Fruit fly (Drosophila melanogaster) whole organism, embryonic: ENCODE measurements around the gene Jarid2.
A peak's percentile ranks its signal among the peaks of the same experiment; 100 is the strongest.

ENCODE experiments used
- Atf3 ChIP-seq: fragments of 200-800 bp; sonication (Bioruptor generic); optimal IDR thresholded peaks from 3 replicates; lab custom pipeline; 2016; ENCODE audit warnings: missing biosample characterization, missing genetic modification characterization
- CG10274 ChIP-seq: fragments of 200-800 bp; sonication (Bioruptor generic); optimal IDR thresholded peaks from 3 replicates; lab custom pipeline; 2017; ENCODE audit warnings: missing biosample characterization, mild to moderate bottlenecking, missing genetic modification characterization
- CG11093 ChIP-seq: fragments of 200-800 bp; sonication (Bioruptor generic); IDR thresholded peaks from 3 replicates; pipeline ENCODE4 v1.3.6; 2022; ENCODE audit warnings: missing biosample characterization, missing genetic modification characterization
- CG11560 ChIP-seq: fragments of 200-800 bp; sonication (Bioruptor generic); IDR thresholded peaks from 3 replicates; pipeline ENCODE4 v1.3.6; 2022; ENCODE audit warnings: missing biosample characterization, missing genetic modification characterization
- CG12299 ChIP-seq: fragments of 200-800 bp; sonication (Bioruptor generic); optimal IDR thresholded peaks from 2 replicates; lab custom pipeline; 2018; ENCODE audit warnings: missing biosample characterization, mild to moderate bottlenecking, missing genetic modification characterization
- CG12769 ChIP-seq: fragments of 200-800 bp; sonication (Bioruptor generic); optimal IDR thresholded peaks from 2 replicates; lab custom pipeline; 2019; ENCODE audit warnings: missing biosample characterization, mild to moderate bottlenecking, missing genetic modification characterization, moderate library complexity
- CG13894 ChIP-seq: fragments of 200-800 bp; sonication (Bioruptor generic); optimal IDR thresholded peaks from 3 replicates; lab custom pipeline; 2018; ENCODE audit warnings: missing biosample characterization, mild to moderate bottlenecking, missing genetic modification characterization, moderate library complexity
- CG18011 ChIP-seq: fragments of 200-800 bp; sonication (Bioruptor generic); optimal IDR thresholded peaks from 2 replicates; lab custom pipeline; 2017; ENCODE audit warnings: missing biosample characterization, missing genetic modification characterization, mild to moderate bottlenecking, moderate library complexity, missing genotype
- CG2889 ChIP-seq: fragments of 200-800 bp; sonication (Bioruptor generic); IDR thresholded peaks from 3 replicates; pipeline ENCODE4 v1.3.6; 2022; ENCODE audit warnings: missing biosample characterization, missing genetic modification characterization
- CG31224 ChIP-seq: fragments of 200-800 bp; sonication (Bioruptor generic); IDR thresholded peaks from 2 replicates; pipeline ENCODE4 v1.3.6; 2022; ENCODE audit warnings: missing biosample characterization, missing genetic modification characterization
- CG31441 ChIP-seq: fragments of 200-800 bp; sonication (Bioruptor generic); IDR thresholded peaks from 2 replicates; pipeline ENCODE4 v1.3.6; 2022; ENCODE audit warnings: missing biosample characterization, missing genetic modification characterization
- CG34224 ChIP-seq: fragments of 200-800 bp; sonication (Bioruptor generic); IDR thresholded peaks from 3 replicates; pipeline ENCODE4 v1.3.6; 2022; ENCODE audit warnings: missing biosample characterization, missing genetic modification characterization; ENCODE audit not compliant: partially characterized antibody
- CG34422 ChIP-seq: fragments of 200-800 bp; sonication (Bioruptor generic); IDR thresholded peaks from 3 replicates; pipeline ENCODE4 v1.3.6; 2022; ENCODE audit warnings: missing biosample characterization, missing genetic modification characterization
- CG4854 ChIP-seq: fragments of 200-800 bp; sonication (Bioruptor generic); optimal IDR thresholded peaks from 2 replicates; lab custom pipeline; 2016; ENCODE audit warnings: missing biosample characterization, missing genetic modification characterization, inconsistent platforms
- CG8089 ChIP-seq: fragments of 200-800 bp; sonication (Bioruptor generic); optimal IDR thresholded peaks from 3 replicates; lab custom pipeline; 2016; ENCODE audit warnings: missing biosample characterization, missing genetic modification characterization
- CG9876 ChIP-seq: fragments of 200-800 bp; sonication (Bioruptor generic); optimal IDR thresholded peaks from 2 replicates; lab custom pipeline; 2016; ENCODE audit warnings: missing biosample characterization, missing genetic modification characterization
- D19B ChIP-seq: fragments of 200-800 bp; sonication (Bioruptor generic); optimal IDR thresholded peaks from 2 replicates; lab custom pipeline; 2017; ENCODE audit warnings: missing biosample characterization, mild to moderate bottlenecking, missing genetic modification characterization
- HLH4C ChIP-seq: fragments of 200-800 bp; sonication (Bioruptor generic); IDR thresholded peaks from 3 replicates; pipeline ENCODE4 v1.3.6; 2022; ENCODE audit warnings: missing biosample characterization, missing genetic modification characterization; ENCODE audit not compliant: partially characterized antibody
- Hey ChIP-seq: fragments of 200-800 bp; sonication (Bioruptor generic); optimal IDR thresholded peaks from 3 replicates; lab custom pipeline; 2018; ENCODE audit warnings: missing biosample characterization, mild to moderate bottlenecking, missing genetic modification characterization
- Hmx ChIP-seq: fragments of 200-800 bp; sonication (Bioruptor generic); optimal IDR thresholded peaks from 2 replicates; lab custom pipeline; 2016; ENCODE audit warnings: missing biosample characterization, missing genetic modification characterization
- MTF-1 ChIP-seq: fragments of 200-800 bp; sonication (Bioruptor generic); optimal IDR thresholded peaks from 2 replicates; lab custom pipeline; 2018; ENCODE audit warnings: missing biosample characterization, mild to moderate bottlenecking, missing genetic modification characterization, borderline replicate concordance
- NC2α ChIP-seq: fragments of 200-800 bp; sonication (Bioruptor generic); optimal IDR thresholded peaks from 2 replicates; lab custom pipeline; 2016; ENCODE audit warnings: missing biosample characterization, missing genetic modification characterization
- Neu2 ChIP-seq: fragments of 200-800 bp; sonication (Bioruptor generic); optimal IDR thresholded peaks from 3 replicates; lab custom pipeline; 2016; ENCODE audit warnings: missing biosample characterization, missing genetic modification characterization, borderline replicate concordance
- PHDP ChIP-seq: fragments of 200-800 bp; sonication (Bioruptor generic); optimal IDR thresholded peaks from 3 replicates; lab custom pipeline; 2018; ENCODE audit warnings: missing biosample characterization, mild to moderate bottlenecking, missing genetic modification characterization, moderate library complexity
- Pdp1 ChIP-seq, 2 experiments: fragments of 200-800 bp; sonication (Bioruptor generic); optimal IDR thresholded peaks; 3 replicates each; lab custom pipeline; 2016; ENCODE audit warnings: missing biosample characterization in 2 of 2, missing genetic modification characterization in 2 of 2, mild to moderate bottlenecking in 1 of 2, moderate library complexity in 1 of 2
- Rx ChIP-seq: fragments of 200-800 bp; sonication (Bioruptor generic); IDR thresholded peaks from 2 replicates; pipeline ENCODE4 v1.3.6; 2022; ENCODE audit warnings: missing biosample characterization, missing genetic modification characterization
- Vsx1 ChIP-seq: fragments of 200-800 bp; sonication (Bioruptor generic); optimal IDR thresholded peaks from 2 replicates; lab custom pipeline; 2017; ENCODE audit warnings: missing biosample characterization, mild to moderate bottlenecking, missing genetic modification characterization, missing genetic modification reagents
- abd-A ChIP-seq: fragments of 200-800 bp; sonication (Bioruptor generic); optimal IDR thresholded peaks from 3 replicates; lab custom pipeline; 2019; ENCODE audit warnings: missing biosample characterization, mild to moderate bottlenecking, missing genetic modification characterization, moderate library complexity
- al ChIP-seq: fragments of 200-800 bp; sonication (Bioruptor generic); IDR thresholded peaks from 2 replicates; pipeline ENCODE4 v1.3.6; 2022; ENCODE audit warnings: missing biosample characterization, missing genetic modification characterization
- amos ChIP-seq: fragments of 200-800 bp; sonication (Bioruptor generic); IDR thresholded peaks from 2 replicates; pipeline ENCODE4 v1.3.6; 2022; ENCODE audit warnings: missing biosample characterization, missing genetic modification characterization; ENCODE audit not compliant: partially characterized antibody
- bbx ChIP-seq: fragments of 200-800 bp; sonication (Bioruptor generic); IDR thresholded peaks from 2 replicates; pipeline ENCODE4 v1.3.6; 2022; ENCODE audit warnings: missing biosample characterization, missing genetic modification characterization; ENCODE audit not compliant: partially characterized antibody
- chif ChIP-seq, 2 experiments: fragments of 200-800 bp; sonication (Bioruptor generic); optimal IDR thresholded peaks; 3 replicates each; lab custom pipeline; 2016; ENCODE audit warnings: missing biosample characterization in 2 of 2, missing genetic modification characterization in 2 of 2
- chm ChIP-seq: fragments of 200-800 bp; sonication (Bioruptor generic); IDR thresholded peaks from 2 replicates; pipeline ENCODE4 v1.3.6; 2022; ENCODE audit warnings: missing biosample characterization, missing genetic modification characterization
- crc ChIP-seq: fragments of 200-800 bp; sonication (Bioruptor generic); optimal IDR thresholded peaks from 2 replicates; lab custom pipeline; 2016; ENCODE audit warnings: missing biosample characterization, missing genetic modification characterization
- cwo ChIP-seq: fragments of 200-800 bp; sonication (Bioruptor generic); optimal IDR thresholded peaks from 3 replicates; lab custom pipeline; 2017; ENCODE audit warnings: missing biosample characterization, missing genetic modification characterization, mild to moderate bottlenecking, moderate library complexity, missing genetic modification reagents
- dm ChIP-seq: fragments of 200-800 bp; sonication (Bioruptor generic); optimal IDR thresholded peaks from 3 replicates; lab custom pipeline; 2016; ENCODE audit warnings: missing biosample characterization, missing genetic modification characterization
- dysf ChIP-seq: fragments of 200-800 bp; sonication (Bioruptor generic); IDR thresholded peaks from 3 replicates; pipeline ENCODE4 v1.3.6; 2022; ENCODE audit warnings: missing biosample characterization, missing genetic modification characterization
- ems ChIP-seq: fragments of 200-800 bp; sonication (Bioruptor generic); optimal IDR thresholded peaks from 3 replicates; lab custom pipeline; 2016; ENCODE audit warnings: missing biosample characterization, missing genetic modification characterization
- exex ChIP-seq: fragments of 200-800 bp; sonication (Bioruptor generic); optimal IDR thresholded peaks from 4 replicates; lab custom pipeline; 2018; ENCODE audit warnings: missing biosample characterization, mild to moderate bottlenecking, missing genetic modification characterization, moderate library complexity
- gcm ChIP-seq: fragments of 200-800 bp; sonication (Bioruptor generic); optimal IDR thresholded peaks from 2 replicates; lab custom pipeline; 2019; ENCODE audit warnings: missing biosample characterization, mild to moderate bottlenecking, missing genetic modification characterization, moderate library complexity
- grn ChIP-seq: fragments of 200-800 bp; sonication (Bioruptor generic); optimal IDR thresholded peaks from 3 replicates; lab custom pipeline; 2017; ENCODE audit warnings: missing biosample characterization, missing genetic modification characterization
- jumu ChIP-seq: fragments of 200-800 bp; sonication (Bioruptor generic); optimal IDR thresholded peaks from 3 replicates; lab custom pipeline; 2016; ENCODE audit warnings: missing biosample characterization, missing genetic modification characterization
- lilli ChIP-seq: fragments of 200-800 bp; sonication (Bioruptor generic); optimal IDR thresholded peaks from 3 replicates; lab custom pipeline; 2016; ENCODE audit warnings: missing biosample characterization, missing genetic modification characterization
- maf-S ChIP-seq: fragments of 200-800 bp; sonication (Bioruptor generic); optimal IDR thresholded peaks from 2 replicates; lab custom pipeline; 2016; ENCODE audit warnings: missing biosample characterization, missing genetic modification characterization
- mirr ChIP-seq: fragments of 200-800 bp; sonication (Bioruptor generic); optimal IDR thresholded peaks from 3 replicates; lab custom pipeline; 2018; ENCODE audit warnings: missing biosample characterization, mild to moderate bottlenecking, missing genetic modification characterization
- odd ChIP-seq: fragments of 200-800 bp; sonication (Bioruptor generic); optimal IDR thresholded peaks from 2 replicates; lab custom pipeline; 2017; ENCODE audit warnings: missing biosample characterization, mild to moderate bottlenecking, missing genetic modification characterization
- sd ChIP-seq: fragments of 200-800 bp; sonication (Bioruptor generic); optimal IDR thresholded peaks from 3 replicates; lab custom pipeline; 2018; ENCODE audit warnings: missing biosample characterization, mild to moderate bottlenecking, missing genetic modification characterization, moderate library complexity
- slou ChIP-seq: fragments of 200-800 bp; sonication (Bioruptor generic); optimal IDR thresholded peaks from 3 replicates; lab custom pipeline; 2016; ENCODE audit warnings: missing biosample characterization, missing genetic modification characterization
- unpg ChIP-seq: fragments of 200-800 bp; sonication (Bioruptor generic); optimal IDR thresholded peaks from 3 replicates; lab custom pipeline; 2018; ENCODE audit warnings: missing biosample characterization, mild to moderate bottlenecking, missing genetic modification characterization, moderate library complexity

The Jarid2 gene

DNA sequence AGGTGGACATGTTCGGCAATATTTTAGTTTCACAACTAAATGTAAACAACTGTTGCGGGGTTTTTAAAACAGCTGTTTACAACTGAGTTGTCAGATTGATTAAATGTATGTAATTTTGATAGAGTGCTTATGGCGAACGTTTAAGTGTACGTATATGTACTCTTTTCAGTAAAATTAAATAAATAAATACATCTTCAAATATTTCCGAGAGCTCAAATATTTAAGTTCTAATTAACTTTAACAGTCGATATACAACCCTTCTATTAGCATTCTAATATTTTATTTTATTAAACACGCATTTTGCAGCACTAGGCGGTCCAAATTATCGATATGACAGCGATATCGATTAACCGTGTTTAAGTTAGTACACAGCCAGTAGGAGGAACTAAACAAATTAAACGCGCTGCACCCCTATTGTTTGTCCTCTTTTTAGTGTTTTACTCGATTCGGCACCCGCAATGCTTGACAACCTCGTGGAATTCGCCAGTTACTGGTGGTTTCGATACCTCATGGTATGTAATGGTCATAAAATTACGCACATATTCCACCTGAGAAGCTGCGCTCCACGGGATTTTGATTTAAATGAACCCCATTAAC, 25.2 kb upstream of the Jarid2 start, which contains the start of the genes CG3448 and ghi (continued):
- TF ChIP-seq chm (GFP tag; lab: Robert Waterston, UW): 0 out of 2 replicates have a peak, but pooled peaks have one; percentile 30
- TF ChIP-seq HLH4C (GFP tag; lab: Robert Waterston, UW): peak; percentile 84
- TF ChIP-seq gcm (GFP tag; lab: Kevin White, UChicago): peak; percentile 62
- TF ChIP-seq CG10274: no peak
- peak; percentile 8 for TF ChIP-seq CG12769 (tag; lab: Kevin White, UChicago)
- TF ChIP-seq jumu: peak; percentile 17
- peak; percentile 58; the same call in 1 of the 3 replicates for TF ChIP-seq CG34422 (GFP tag; lab: Robert Waterston, UW)
- TF ChIP-seq abd-A (tag; lab: Kevin White, UChicago): peak; percentile 87
- TF ChIP-seq CG11560 (tag; lab: Robert Waterston, UW): no peak
- TF ChIP-seq MTF-1 (GFP tag; lab: Kevin White, UChicago): no peak
- TF ChIP-seq D19B: no peak
- TF ChIP-seq sd (tag; lab: Kevin White, UChicago): no peak
- peak; percentile 46 for TF ChIP-seq CG18011 (GFP tag; lab: Kevin White, UChicago)
- TF ChIP-seq al: peak; percentile 59; the same call in 1 of the 2 replicates
- TF ChIP-seq CG34224 (GFP tag; lab: Robert Waterston, UW): peak; percentile 74
- TF ChIP-seq CG31224 (GFP tag; lab: Robert Waterston, UW): peak; percentile 40
- peak; percentile 78 for TF ChIP-seq CG13894 (tag; lab: Kevin White, UChicago)
- TF ChIP-seq ems: peak; percentile 52

DNA sequence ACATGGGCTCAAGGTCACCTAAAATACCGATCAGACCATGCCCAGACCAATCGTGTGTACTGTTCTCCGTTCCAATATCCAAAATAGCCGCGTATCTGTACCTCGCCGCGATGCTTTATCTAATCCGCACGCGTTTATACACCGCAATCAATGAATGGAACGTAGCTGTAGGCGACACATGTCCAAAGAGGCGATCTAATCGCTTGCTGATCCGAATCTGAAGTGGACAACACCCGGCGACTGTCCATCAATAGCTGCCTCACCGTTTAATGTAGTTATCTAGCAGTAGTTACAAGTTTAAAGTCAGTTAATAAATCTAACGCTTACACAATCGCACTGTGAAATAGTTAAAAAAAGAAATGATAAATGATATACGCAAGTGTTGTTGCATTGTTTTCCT, 24.4 kb upstream of the Jarid2 start:
- TF ChIP-seq CG31441 (GFP tag; lab: Robert Waterston, UW): no peak
- TF ChIP-seq CG8089 (GFP tag; lab: Kevin White, UChicago): no peak
- TF ChIP-seq crc: no peak
- TF ChIP-seq amos (GFP tag; lab: Robert Waterston, UW): no peak
- TF ChIP-seq CG9876: no peak
- TF ChIP-seq grn (GFP tag; lab: Kevin White, UChicago): peak; percentile 94
- no peak for TF ChIP-seq unpg
- TF ChIP-seq cwo (GFP tag; lab: Kevin White, UChicago): peak; percentile 63
- TF ChIP-seq bbx (GFP tag; lab: Robert Waterston, UW): 0 out of 2 replicates have a peak, but pooled peaks have one; percentile 31
- no peak for TF ChIP-seq Hmx (GFP tag; lab: Kevin White, UChicago)
- no peak for TF ChIP-seq lilli (GFP tag; lab: Kevin White, UChicago)
- peak; percentile 88 for TF ChIP-seq exex (tag; lab: Kevin White, UChicago)
- TF ChIP-seq maf-S (GFP tag; lab: Kevin White, UChicago): no peak
- TF ChIP-seq sd (tag; lab: Kevin White, UChicago): peak; percentile 14
- peak in 1 of 2 experiments; percentile 28 for TF ChIP-seq Pdp1 (GFP tag; optimal IDR thresholded peaks at IDR 0.05; lab: Kevin White, UChicago)
- TF ChIP-seq Vsx1 (GFP tag; lab: Kevin White, UChicago): no peak
- no peak for TF ChIP-seq odd (GFP tag; lab: Kevin White, UChicago)
- TF ChIP-seq chif (GFP tag; optimal IDR thresholded peaks at IDR 0.05; lab: Kevin White, UChicago): no peak
- no peak for TF ChIP-seq Rx
- TF ChIP-seq mirr (GFP tag; lab: Kevin White, UChicago): peak; percentile 95
- no peak for TF ChIP-seq PHDP (tag; lab: Kevin White, UChicago)
- TF ChIP-seq CG4854: no peak
- TF ChIP-seq CG11093 (GFP tag; lab: Robert Waterston, UW): no peak
- no peak for TF ChIP-seq slou (GFP tag; lab: Kevin White, UChicago)
- peak; percentile 90 for TF ChIP-seq Hey
- TF ChIP-seq dysf (GFP tag; lab: Robert Waterston, UW): 0 out of 3 replicates have a peak, but pooled peaks have one; percentile 16
- no peak for TF ChIP-seq Atf3 (GFP tag; lab: Kevin White, UChicago)
- TF ChIP-seq dm (GFP tag; lab: Kevin White, UChicago): no peak
- no peak for TF ChIP-seq CG12299 (tag; lab: Kevin White, UChicago)
- TF ChIP-seq Neu2 (GFP tag; lab: Kevin White, UChicago): no peak
- TF ChIP-seq NC2α (GFP tag; lab: Kevin White, UChicago): no peak
- no peak for TF ChIP-seq CG2889 (GFP tag; lab: Robert Waterston, UW)
